Fruit fly (Drosophila melanogaster) whole organism, embryonic: ENCODE data around the gene CG3703.

Source experiments
- ATbp ChIP-seq: fragments of 200-800 bp; sonication (Bioruptor generic); optimal IDR thresholded peaks from 2 replicates; lab custom pipeline; 2017; ENCODE audit warnings: missing biosample characterization, mild to moderate bottlenecking, missing genetic modification characterization, missing genetic modification reagents
- CG10147 ChIP-seq: fragments of 200-800 bp; sonication (Bioruptor generic); optimal IDR thresholded peaks from 2 replicates; lab custom pipeline; 2019; ENCODE audit warnings: missing biosample characterization, mild to moderate bottlenecking, missing genetic modification characterization, moderate library complexity
- CG11723 ChIP-seq: fragments of 200-800 bp; sonication (Bioruptor generic); optimal IDR thresholded peaks from 2 replicates; lab custom pipeline; 2017; ENCODE audit warnings: missing biosample characterization, mild to moderate bottlenecking, missing genetic modification characterization
- CG1233 ChIP-seq: fragments of 200-800 bp; sonication (Bioruptor generic); optimal IDR thresholded peaks from 4 replicates; lab custom pipeline; 2018; ENCODE audit warnings: missing biosample characterization, mild to moderate bottlenecking, missing genetic modification characterization
- CG18262 ChIP-seq: fragments of 200-800 bp; optimal IDR thresholded peaks from 3 replicates; lab custom pipeline; 2019; ENCODE audit warnings: missing biosample characterization, mild to moderate bottlenecking, missing genetic modification characterization, moderate library complexity
- CG18764 ChIP-seq: fragments of 200-800 bp; sonication (Bioruptor generic); optimal IDR thresholded peaks from 3 replicates; lab custom pipeline; 2016; ENCODE audit warnings: missing biosample characterization, missing genetic modification characterization
- CG30020 ChIP-seq: fragments of 200-800 bp; optimal IDR thresholded peaks from 2 replicates; lab custom pipeline; 2019; ENCODE audit warnings: missing biosample characterization, mild to moderate bottlenecking, missing genetic modification characterization, moderate library complexity
- CG43689 ChIP-seq: fragments of 200-800 bp; sonication (Bioruptor generic); IDR thresholded peaks from 2 replicates; pipeline ENCODE4 v1.3.6; 2022; ENCODE audit warnings: missing biosample characterization, missing genetic modification characterization
- CG6175 ChIP-seq: fragments of 200-800 bp; sonication (Bioruptor generic); IDR thresholded peaks from 3 replicates; pipeline ENCODE4 v1.3.6; 2022; ENCODE audit warnings: missing biosample characterization, missing genetic modification characterization
- CG6272 ChIP-seq: fragments of 200-800 bp; sonication (Bioruptor generic); IDR thresholded peaks from 2 replicates; pipeline ENCODE4 v1.3.6; 2022; ENCODE audit warnings: missing biosample characterization, missing genetic modification characterization
- CG6654 ChIP-seq: fragments of 200-800 bp; sonication (Bioruptor generic); optimal IDR thresholded peaks from 2 replicates; lab custom pipeline; 2017; ENCODE audit warnings: missing biosample characterization, mild to moderate bottlenecking, missing genetic modification characterization
- CG7556 ChIP-seq: fragments of 200-800 bp; sonication (Bioruptor generic); optimal IDR thresholded peaks from 2 replicates; lab custom pipeline; 2017; ENCODE audit warnings: missing biosample characterization, mild to moderate bottlenecking, missing genetic modification characterization
- CG8359 ChIP-seq: fragments of 200-800 bp; sonication (Bioruptor generic); optimal IDR thresholded peaks from 2 replicates; lab custom pipeline; 2017; ENCODE audit warnings: missing biosample characterization, mild to moderate bottlenecking, missing genetic modification characterization, borderline replicate concordance
- CG9215 ChIP-seq: fragments of 200-800 bp; sonication (Bioruptor generic); IDR thresholded peaks from 2 replicates; pipeline ENCODE4 v1.3.6; 2022; ENCODE audit warnings: missing biosample characterization, missing genetic modification characterization
- CG9876 ChIP-seq: fragments of 200-800 bp; sonication (Bioruptor generic); optimal IDR thresholded peaks from 2 replicates; lab custom pipeline; 2016; ENCODE audit warnings: missing biosample characterization, missing genetic modification characterization
- Camta ChIP-seq: fragments of 200-800 bp; sonication (Bioruptor generic); optimal IDR thresholded peaks from 2 replicates; lab custom pipeline; 2016; ENCODE audit warnings: missing biosample characterization, missing genetic modification characterization
- Dll ChIP-seq: fragments of 200-800 bp; sonication (Bioruptor generic); IDR thresholded peaks from 4 replicates; pipeline ENCODE4 v1.3.6; 2022; ENCODE audit warnings: missing biosample characterization, missing genetic modification characterization; ENCODE audit not compliant: partially characterized antibody
- ERR ChIP-seq: fragments of 200-800 bp; sonication (Bioruptor generic); optimal IDR thresholded peaks from 2 replicates; lab custom pipeline; 2016; ENCODE audit warnings: missing biosample characterization, missing genetic modification characterization
- Ets97D ChIP-seq: fragments of 200-800 bp; sonication (Bioruptor generic); optimal IDR thresholded peaks from 3 replicates; lab custom pipeline; 2016; ENCODE audit warnings: missing biosample characterization, missing genetic modification characterization
- Fer1 ChIP-seq: fragments of 200-800 bp; sonication (Bioruptor generic); optimal IDR thresholded peaks from 2 replicates; lab custom pipeline; 2017; ENCODE audit warnings: missing biosample characterization, mild to moderate bottlenecking, missing genetic modification characterization
- HLHmδ ChIP-seq: fragments of 200-800 bp; sonication (Bioruptor generic); optimal IDR thresholded peaks from 2 replicates; lab custom pipeline; 2018; ENCODE audit warnings: missing biosample characterization, mild to moderate bottlenecking, missing genetic modification characterization, moderate library complexity
- Hmr ChIP-seq: fragments of 200-800 bp; sonication (Bioruptor generic); optimal IDR thresholded peaks from 3 replicates; lab custom pipeline; 2017; ENCODE audit warnings: mild to moderate bottlenecking, missing biosample characterization, missing genetic modification reagents, missing genetic modification characterization
- Lpt ChIP-seq: fragments of >200 bp; optimal IDR thresholded peaks from 2 replicates; lab custom pipeline; 2018; ENCODE audit warnings: missing biosample characterization, missing genetic modification characterization
- MESR4 ChIP-seq: fragments of 200-800 bp; sonication (Bioruptor generic); optimal IDR thresholded peaks from 2 replicates; lab custom pipeline; 2018; ENCODE audit warnings: missing biosample characterization, mild to moderate bottlenecking, missing genetic modification characterization, moderate library complexity
- Meics ChIP-seq: fragments of 200-800 bp; sonication (Bioruptor generic); optimal IDR thresholded peaks from 2 replicates; lab custom pipeline; 2017; ENCODE audit warnings: missing biosample characterization, mild to moderate bottlenecking, missing genetic modification characterization
- Myb ChIP-seq: fragments of 200-800 bp; sonication (Bioruptor generic); optimal IDR thresholded peaks from 2 replicates; lab custom pipeline; 2016; ENCODE audit warnings: missing biosample characterization, missing genetic modification characterization
- NFAT ChIP-seq: fragments of 200-800 bp; sonication (Bioruptor generic); IDR thresholded peaks from 2 replicates; pipeline ENCODE4 v1.3.6; 2022; ENCODE audit warnings: missing biosample characterization, missing genetic modification characterization
- NK7.1 ChIP-seq: fragments of 200-800 bp; sonication (Bioruptor generic); optimal IDR thresholded peaks from 3 replicates; lab custom pipeline; 2016; ENCODE audit warnings: missing biosample characterization, missing genetic modification characterization
- PHDP ChIP-seq: fragments of 200-800 bp; sonication (Bioruptor generic); optimal IDR thresholded peaks from 3 replicates; lab custom pipeline; 2018; ENCODE audit warnings: missing biosample characterization, mild to moderate bottlenecking, missing genetic modification characterization, moderate library complexity
- Poxn ChIP-seq: fragments of 200-800 bp; sonication (Bioruptor generic); IDR thresholded peaks from 2 replicates; pipeline ENCODE4 v1.3.6; 2022; ENCODE audit warnings: missing biosample characterization, missing genetic modification characterization
- Sin3A ChIP-seq: fragments of >200 bp; optimal IDR thresholded peaks from 2 replicates; lab custom pipeline; 2018
- ase ChIP-seq: fragments of 200-800 bp; sonication (Bioruptor generic); IDR thresholded peaks from 3 replicates; pipeline ENCODE4 v1.3.6; 2022; ENCODE audit warnings: missing biosample characterization, missing genetic modification characterization
- bbx ChIP-seq: fragments of 200-800 bp; sonication (Bioruptor generic); IDR thresholded peaks from 2 replicates; pipeline ENCODE4 v1.3.6; 2022; ENCODE audit warnings: missing biosample characterization, missing genetic modification characterization; ENCODE audit not compliant: partially characterized antibody
- cad ChIP-seq: fragments of >200 bp; optimal IDR thresholded peaks from 2 replicates; lab custom pipeline; 2017; ENCODE audit warnings: missing biosample characterization, missing genetic modification characterization
- chm ChIP-seq: fragments of 200-800 bp; sonication (Bioruptor generic); IDR thresholded peaks from 2 replicates; pipeline ENCODE4 v1.3.6; 2022; ENCODE audit warnings: missing biosample characterization, missing genetic modification characterization
- corto ChIP-seq: fragments of 200-800 bp; sonication (Bioruptor generic); optimal IDR thresholded peaks from 2 replicates; lab custom pipeline; 2016; ENCODE audit warnings: missing biosample characterization, mild to moderate bottlenecking, missing genetic modification characterization, moderate library complexity
- croc ChIP-seq: fragments of 200-800 bp; sonication (Bioruptor generic); conservative IDR thresholded peaks from 3 replicates; pipeline ENCODE4 v1.3.6; 2022; ENCODE audit warnings: missing biosample characterization, missing genetic modification characterization
- da ChIP-seq: fragments of 200-800 bp; sonication (Bioruptor generic); optimal IDR thresholded peaks from 2 replicates; lab custom pipeline; 2016; ENCODE audit warnings: missing biosample characterization, missing genetic modification characterization
- disco-r ChIP-seq: fragments of 200-800 bp; sonication (Bioruptor generic); optimal IDR thresholded peaks from 2 replicates; lab custom pipeline; 2016; ENCODE audit warnings: missing biosample characterization, missing genetic modification characterization
- emc ChIP-seq: fragments of 200-800 bp; sonication (Bioruptor generic); optimal IDR thresholded peaks from 2 replicates; lab custom pipeline; 2016; ENCODE audit warnings: missing biosample characterization, missing genetic modification characterization
- fu2 ChIP-seq: fragments of 200-800 bp; sonication (Bioruptor generic); optimal IDR thresholded peaks from 2 replicates; lab custom pipeline; 2016; ENCODE audit warnings: missing biosample characterization, missing genetic modification characterization
- gce ChIP-seq: fragments of 200-800 bp; sonication (Bioruptor generic); IDR thresholded peaks from 3 replicates; pipeline ENCODE4 v1.3.6; 2022; ENCODE audit warnings: missing biosample characterization, missing genetic modification characterization
- gro ChIP-seq: fragments of 200-800 bp; sonication (Bioruptor generic); optimal IDR thresholded peaks from 2 replicates; lab custom pipeline; 2016; ENCODE audit warnings: missing biosample characterization, missing genetic modification characterization
- ham ChIP-seq: fragments of 200-800 bp; sonication (Bioruptor generic); IDR thresholded peaks from 2 replicates; pipeline ENCODE4 v1.3.6; 2022; ENCODE audit warnings: missing biosample characterization, missing genetic modification characterization
- jigr1 ChIP-seq: fragments of 200-800 bp; sonication (Bioruptor generic); IDR thresholded peaks from 3 replicates; pipeline ENCODE4 v1.3.6; 2022; ENCODE audit warnings: missing biosample characterization, missing genetic modification characterization
- kah ChIP-seq: fragments of 200-800 bp; sonication (Bioruptor generic); optimal IDR thresholded peaks from 2 replicates; lab custom pipeline; 2018; ENCODE audit warnings: missing biosample characterization, mild to moderate bottlenecking, missing genetic modification characterization
- kni ChIP-seq: fragments of 200-800 bp; sonication (Bioruptor generic); optimal IDR thresholded peaks from 3 replicates; lab custom pipeline; 2017; ENCODE audit warnings: mild to moderate bottlenecking, missing biosample characterization, missing genetic modification reagents, missing genetic modification characterization
- lilli ChIP-seq: fragments of 200-800 bp; sonication (Bioruptor generic); optimal IDR thresholded peaks from 3 replicates; lab custom pipeline; 2016; ENCODE audit warnings: missing biosample characterization, missing genetic modification characterization
- mld ChIP-seq: fragments of 200-800 bp; sonication (Bioruptor generic); IDR thresholded peaks from 3 replicates; pipeline ENCODE4 v1.3.6; 2022; ENCODE audit warnings: missing biosample characterization, missing genetic modification characterization; ENCODE audit not compliant: partially characterized antibody
- phol ChIP-seq: fragments of 200-800 bp; sonication (Bioruptor generic); optimal IDR thresholded peaks from 3 replicates; lab custom pipeline; 2018; ENCODE audit warnings: missing biosample characterization, mild to moderate bottlenecking, missing genetic modification characterization, moderate library complexity
- shn ChIP-seq: fragments of 200-800 bp; sonication (Bioruptor generic); optimal IDR thresholded peaks from 3 replicates; lab custom pipeline; 2016; ENCODE audit warnings: missing biosample characterization, missing genetic modification characterization
- vnd ChIP-seq: fragments of 200-800 bp; sonication (Bioruptor generic); IDR thresholded peaks from 3 replicates; pipeline ENCODE4 v1.3.6; 2022; ENCODE audit warnings: missing biosample characterization, missing genetic modification characterization; ENCODE audit not compliant: partially characterized antibody
- yki ChIP-seq: fragments of >200 bp; optimal IDR thresholded peaks from 3 replicates; lab custom pipeline; 2018

The CG3703 gene

dm6 chrX:921359-921758 is 24.2 kb downstream of the CG3703 start (continued):
- TF ChIP-seq kah (GFP tag; lab: Kevin White, UChicago) (no peak), Ets97D (GFP tag; lab: Kevin White, UChicago) (no peak), ase (GFP tag; lab: Robert Waterston, UW) (no peak), disco-r (GFP tag; lab: Kevin White, UChicago) (no peak), lilli (peak; percentile 16), Lpt (no peak), ATbp (GFP tag; lab: Kevin White, UChicago) (no peak), jigr1 (GFP tag; lab: Robert Waterston, UW) (no peak), CG6272 (GFP tag; lab: Robert Waterston, UW) (no peak), NFAT (GFP tag; lab: Robert Waterston, UW) (no peak), CG1233 (GFP tag; lab: Kevin White, UChicago) (no peak), fu2 (GFP tag; lab: Kevin White, UChicago) (no peak), ham (GFP tag; lab: Robert Waterston, UW) (no peak), kni (GFP tag; lab: Kevin White, UChicago) (no peak), CG6175 (GFP tag; lab: Robert Waterston, UW) (no peak), CG18764 (no peak), yki (lab: Kevin White, UChicago) (no peak), Hmr (peak; percentile 5), CG18262 (no peak), da (GFP tag; lab: Kevin White, UChicago) (no peak), ERR (GFP tag; lab: Kevin White, UChicago) (no peak), chm (GFP tag; lab: Robert Waterston, UW) (no peak), CG11723 (GFP tag; lab: Kevin White, UChicago) (no peak), gce (GFP tag; lab: Robert Waterston, UW) (no peak), CG30020 (tag; lab: Kevin White, UChicago) (no peak), CG7556 (GFP tag; lab: Kevin White, UChicago) (peak; percentile 3), CG10147 (no peak), CG6654 (GFP tag; lab: Kevin White, UChicago) (no peak), CG8359 (GFP tag; lab: Kevin White, UChicago) (no peak), corto (GFP tag; lab: Kevin White, UChicago) (no peak), Poxn (GFP tag; lab: Robert Waterston, UW) (no peak), Sin3A (no peak), PHDP (no peak), CG9215 (no peak), phol (no peak), Camta (no peak), shn (GFP tag; lab: Kevin White, UChicago) (no peak), CG9876 (GFP tag; lab: Kevin White, UChicago) (no peak), MESR4 (no peak), croc (GFP tag; lab: Robert Waterston, UW) (no peak), mld (GFP tag; lab: Robert Waterston, UW) (no peak), Myb (GFP tag; lab: Kevin White, UChicago) (no peak), HLHmδ (GFP tag; lab: Kevin White, UChicago) (no peak), Dll (no peak), cad (no peak), bbx (GFP tag; lab: Robert Waterston, UW) (no peak), vnd (GFP tag; lab: Robert Waterston, UW) (no peak), Fer1 (GFP tag; lab: Kevin White, UChicago) (no peak), NK7.1 (GFP tag; lab: Kevin White, UChicago) (no peak), Meics (GFP tag; lab: Kevin White, UChicago) (peak; percentile 5), gro (GFP tag; lab: Kevin White, UChicago) (no peak), CG43689 (GFP tag; lab: Robert Waterston, UW) (no peak), emc (no peak)
